Worm (Caenorhabditis elegans): ENCODE measurements around the gene T07E3.4.

Gene T07E3.4

ce11 chrIII:6880797-6881196 lies 17.0 kb upstream of the T07E3.4 start, which contains the start of gene K04C2.7:
K04C2.7 (plus strand) TSS chrIII:6881097.
- no peak for TF ChIP-seq fkh-10 (GFP tag; optimal IDR thresholded peaks at IDR 0.05)
- no peak for TF ChIP-seq ama-1 (optimal IDR thresholded peaks at IDR 0.05)
- TF ChIP-seq pat-9 (tag; optimal IDR thresholded peaks at IDR 0.05): no peak
- no peak for TF ChIP-seq pqm-1 (tag; optimal IDR thresholded peaks at IDR 0.05)
- TF ChIP-seq gmeb-2 (tag; optimal IDR thresholded peaks at IDR 0.05): no peak
- no peak for TF ChIP-seq madf-2 (tag; optimal IDR thresholded peaks at IDR 0.05)
- no peak for TF ChIP-seq hlh-6 (tag; optimal IDR thresholded peaks at IDR 0.05)
- TF ChIP-seq ceh-9 (tag; optimal IDR thresholded peaks at IDR 0.05): no peak
- TF ChIP-seq fkh-6 (tag; optimal IDR thresholded peaks at IDR 0.05): no peak
- TF ChIP-seq ceh-14 (tag; optimal IDR thresholded peaks at IDR 0.05): no peak
- no peak for TF ChIP-seq hlh-15 (tag; optimal IDR thresholded peaks at IDR 0.05)
- TF ChIP-seq hlh-30 (tag; optimal IDR thresholded peaks at IDR 0.05; ENCODE audit: insufficient read depth): no peak
- TF ChIP-seq rnt-1 (tag; optimal IDR thresholded peaks at IDR 0.05): no peak
- no peak for TF ChIP-seq lin-11 (tag; optimal IDR thresholded peaks at IDR 0.05)
- no peak for TF ChIP-seq ztf-16 (tag; optimal IDR thresholded peaks at IDR 0.05)
- no peak for TF ChIP-seq tbx-7 (tag; optimal IDR thresholded peaks at IDR 0.05)

- TF ChIP-seq nfya-1 (tag; optimal IDR thresholded peaks at IDR 0.05) (no peak), dmd-4 (tag; optimal IDR thresholded peaks at IDR 0.05; ENCODE audit: borderline replicate concordance) (no peak), ref-2 (tag; optimal IDR thresholded peaks at IDR 0.05) (no peak), hlh-15 (tag; optimal IDR thresholded peaks at IDR 0.05) (no peak), lim-6 (tag; optimal IDR thresholded peaks at IDR 0.05) (no peak), ceh-22 (tag; optimal IDR thresholded peaks at IDR 0.05) (no peak), sdc-2 (tag; optimal IDR thresholded peaks at IDR 0.05) (no peak), ceh-14 (tag; optimal IDR thresholded peaks at IDR 0.05) (no peak), ahr-1 (tag; optimal IDR thresholded peaks at IDR 0.05) (no peak), che-1 (tag; optimal IDR thresholded peaks at IDR 0.05) (no peak)
These were observed 16.1 kb upstream of the T07E3.4 start for ce11 chrIII:6881745-6882144.

ce11 chrIII:6884203-6884602 lies 13.6 kb upstream of the T07E3.4 start, which contains the start of gene med-2:
med-2 (plus strand) TSS chrIII:6884503.
- TF ChIP-seq ceh-30 (tag; optimal IDR thresholded peaks at IDR 0.05) (no peak), Y22D7AL.16 (tag; optimal IDR thresholded peaks at IDR 0.05) (no peak), ref-2 (tag; optimal IDR thresholded peaks at IDR 0.05) (no peak)

DNA sequence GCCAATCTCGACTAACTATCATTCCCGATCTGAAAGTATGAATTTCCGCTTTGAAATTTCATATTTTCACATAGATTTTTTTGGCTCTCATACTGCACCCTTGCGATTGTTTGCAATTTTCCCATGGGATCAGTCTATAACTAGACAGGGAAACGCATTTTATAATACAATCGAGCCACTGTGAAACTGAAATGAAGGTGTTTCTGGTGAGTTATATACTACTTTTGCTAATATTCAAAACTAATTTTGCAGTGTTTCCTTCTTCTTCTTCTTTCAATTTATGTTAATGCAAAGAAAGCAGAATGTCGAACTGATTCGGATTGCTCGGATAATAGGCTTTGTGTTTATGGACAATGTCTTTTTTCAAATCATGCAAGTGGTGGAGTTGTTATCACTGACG lies 11.9 kb upstream of the T07E3.4 start:
- TF ChIP-seq ceh-6 (GFP tag; optimal IDR thresholded peaks at IDR 0.05) (no peak), pag-3 (tag; optimal IDR thresholded peaks at IDR 0.05; ENCODE audit: borderline replicate concordance) (no peak), unc-55 (GFP tag; optimal IDR thresholded peaks at IDR 0.05) (no peak), madf-2 (tag; optimal IDR thresholded peaks at IDR 0.05) (no peak), ceh-19 (GFP tag; optimal IDR thresholded peaks at IDR 0.05) (no peak), dmd-4 (tag; optimal IDR thresholded peaks at IDR 0.05; ENCODE audit: borderline replicate concordance) (no peak), ceh-34 (tag; optimal IDR thresholded peaks at IDR 0.05) (no peak), pqm-1 (tag; optimal IDR thresholded peaks at IDR 0.05) (no peak), F13H6.1 (tag; optimal IDR thresholded peaks at IDR 0.05) (no peak), ref-2 (tag; optimal IDR thresholded peaks at IDR 0.05) (no peak), ceh-18 (tag; optimal IDR thresholded peaks at IDR 0.05) (no peak), ceh-2 (tag; optimal IDR thresholded peaks at IDR 0.05) (no peak), C38D4.7 (GFP tag; optimal IDR thresholded peaks at IDR 0.05) (no peak), tbx-2 (tag; optimal IDR thresholded peaks at IDR 0.05) (no peak), unc-86 (tag; optimal IDR thresholded peaks at IDR 0.05) (no peak), elt-2 (tag; optimal IDR thresholded peaks at IDR 0.05) (no peak)

Data from whole organism, late embryonic.